Fruit fly (Drosophila melanogaster): ENCODE data around the gene CG32074.

- no peak for TF ChIP-seq psq (optimal IDR thresholded peaks at IDR 0.05)
- no peak for TF ChIP-seq EcR (GFP tag; optimal IDR thresholded peaks at IDR 0.05)
- TF ChIP-seq pan (optimal IDR thresholded peaks at IDR 0.05): no peak
- TF ChIP-seq Dll (optimal IDR thresholded peaks at IDR 0.05): no peak
- no peak for TF ChIP-seq usp (GFP tag; optimal IDR thresholded peaks at IDR 0.05)
Measured at dm6 chr3L:11173049-11173564, 41.0 kb upstream of the CG32074 start, which contains the start of gene CG14142.
